Worm (Caenorhabditis elegans): ENCODE measurements around the gene srx-82.

Gene srx-82

DNA sequence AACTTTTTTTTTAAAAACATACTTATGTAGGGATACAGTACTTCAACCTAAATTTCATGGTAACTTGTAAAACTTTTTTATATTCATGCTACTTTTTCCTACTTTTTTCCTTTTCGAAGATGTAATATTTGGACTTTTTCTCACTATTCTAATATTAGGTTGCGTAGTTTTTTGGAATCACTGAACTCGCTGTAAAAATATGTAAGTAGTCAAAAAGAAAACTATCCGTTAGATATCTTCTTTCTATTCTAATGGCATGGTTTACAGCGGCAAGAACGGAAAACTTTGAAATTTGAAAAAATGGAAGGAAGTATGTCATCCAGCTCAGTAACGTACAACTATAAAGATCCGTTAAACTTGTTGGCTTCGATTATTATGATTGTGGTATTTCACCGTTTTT, at the start of gene srx-82:
srx-82 (plus strand) TSS at position 301 of the 400 bp plus-strand sequence.
- TF ChIP-seq ceh-20 (GFP tag; IDR thresholded peaks at IDR 0.05) (no peak), cey-2 (tag; optimal IDR thresholded peaks at IDR 0.05; ENCODE audit: borderline replicate concordance, insufficient read depth) (no peak), Y75B8A.6 (GFP tag; IDR thresholded peaks at IDR 0.05) (no peak), unc-62 (GFP tag; optimal IDR thresholded peaks at IDR 0.05 in 1 of 2) (no peak), unc-62 (tag; optimal IDR thresholded peaks at IDR 0.05) (no peak), dmd-9 (GFP tag; IDR thresholded peaks at IDR 0.05) (no peak), ceh-62 (tag; optimal IDR thresholded peaks at IDR 0.05) (no peak), daf-12 (tag; optimal IDR thresholded peaks at IDR 0.05) (no peak), fkh-10 (GFP tag; optimal IDR thresholded peaks at IDR 0.05) (no peak), lin-38 (GFP tag; IDR thresholded peaks at IDR 0.05) (no peak), fos-1 (tag; optimal IDR thresholded peaks at IDR 0.05) (no peak), tag-97 (GFP tag; IDR thresholded peaks at IDR 0.05) (no peak), skn-1 (tag; optimal IDR thresholded peaks at IDR 0.05) (no peak), ZK546.5 (tag; optimal IDR thresholded peaks at IDR 0.05) (no peak), lin-29 (GFP tag; IDR thresholded peaks at IDR 0.05) (no peak)

DNA sequence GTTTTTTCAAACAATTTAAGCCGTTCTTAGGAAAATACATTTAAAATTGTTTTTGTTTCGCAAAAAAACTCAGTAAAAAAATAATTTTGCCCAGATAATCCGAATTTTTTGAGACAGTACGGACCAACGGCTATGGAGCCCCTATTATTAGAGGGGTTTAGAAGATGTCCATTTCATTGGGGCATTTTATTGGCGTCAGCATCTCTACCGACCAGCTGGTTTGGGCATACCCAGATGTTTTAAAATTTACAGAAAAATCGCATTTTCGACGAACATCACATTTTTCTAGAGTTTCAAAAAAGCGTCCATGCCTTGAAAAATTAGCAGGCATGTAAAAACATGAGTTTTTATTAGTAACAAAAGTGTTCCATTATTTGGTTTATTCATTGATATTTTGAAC, 48.2 kb upstream of the srx-82 start:
- TF ChIP-seq dmd-6 (GFP tag; IDR thresholded peaks at IDR 0.05) (no peak), ctbp-1 (GFP tag; IDR thresholded peaks at IDR 0.05) (no peak), hlh-30 (tag; optimal IDR thresholded peaks at IDR 0.05; ENCODE audit: insufficient read depth) (no peak), vab-7 (GFP tag; IDR thresholded peaks at IDR 0.05) (peak; percentile 30; the same call in 1 of the 2 replicates), dpl-1 (GFP tag; optimal IDR thresholded peaks at IDR 0.05) (no peak), D1046.2 (GFP tag; IDR thresholded peaks at IDR 0.05) (peak; percentile 82; the same call in 1 of the 2 replicates), hif-1 (tag; optimal IDR thresholded peaks at IDR 0.05) (peak in 1 of 2 experiments; percentile 64), ceh-20 (GFP tag; IDR thresholded peaks at IDR 0.05) (peak; percentile 42; the same call in 1 of the 2 replicates), madf-9 (GFP tag; conservative IDR thresholded peaks at IDR 0.05) (0 out of 2 replicates have a peak, but pooled peaks have one; percentile 53), snpc-1.2 (GFP tag; IDR thresholded peaks at IDR 0.05) (0 out of 2 replicates have a peak, but pooled peaks have one; percentile 6), pha-4 (GFP tag; IDR thresholded peaks at IDR 0.05) (0 out of 2 replicates have a peak, but pooled peaks have one; percentile 44), pha-4 (tag; optimal IDR thresholded peaks at IDR 0.05) (no peak), mdt-29 (GFP tag; IDR thresholded peaks at IDR 0.05) (0 out of 2 replicates have a peak, but pooled peaks have one; percentile 5), aha-1 (tag) (no peak), unc-130 (GFP tag; optimal IDR thresholded peaks at IDR 0.05) (no peak), dmd-9 (GFP tag; IDR thresholded peaks at IDR 0.05) (0 out of 2 replicates have a peak, but pooled peaks have one; percentile 36), tra-1 (GFP tag; IDR thresholded peaks at IDR 0.05) (0 out of 2 replicates have a peak, but pooled peaks have one; percentile 9), Y48G9A.11 (GFP tag; IDR thresholded peaks at IDR 0.05) (0 out of 2 replicates have a peak, but pooled peaks have one; percentile 35), zfp-2 (tag; optimal IDR thresholded peaks at IDR 0.05) (no peak), gei-8 (GFP tag; optimal IDR thresholded peaks at IDR 0.05) (peak; percentile 52), hmg-1.1 (GFP tag; IDR thresholded peaks at IDR 0.05) (0 out of 2 replicates have a peak, but pooled peaks have one; percentile 33), arid-1 (GFP tag; conservative IDR thresholded peaks at IDR 0.05) (0 out of 2 replicates have a peak, but pooled peaks have one; percentile 39), fkh-10 (GFP tag; optimal IDR thresholded peaks at IDR 0.05) (no peak), ama-1 (optimal IDR thresholded peaks at IDR 0.05) (peak; percentile 19), nhr-10 (tag; optimal IDR thresholded peaks at IDR 0.05) (no peak), ZK337.2 (GFP tag; IDR thresholded peaks at IDR 0.05) (no peak), rbr-2 (tag; optimal IDR thresholded peaks at IDR 0.05) (no peak), mxl-3 (GFP tag; optimal IDR thresholded peaks at IDR 0.05) (no peak), lim-7 (GFP tag; IDR thresholded peaks at IDR 0.05) (peak; percentile 67), lir-3 (tag; optimal IDR thresholded peaks at IDR 0.05) (no peak), lin-38 (GFP tag; IDR thresholded peaks at IDR 0.05) (peak; percentile 30; the same call in 1 of the 2 replicates)
